Worm (Caenorhabditis elegans) whole organism, L4 larva: ENCODE measurements around the gene gipc-1.

Source experiments
- egl-43 ChIP-seq: fragments of 200-800 bp; sonication (Bioruptor generic); IDR thresholded peaks from 2 replicates; pipeline ENCODE4 v1.3.6; 2022; ENCODE audit warnings: missing genetic modification reagents, missing genetic modification characterization, missing compliant biosample characterization
- fkh-10 ChIP-seq: fragments of 150-350 bp; optimal IDR thresholded peaks from 2 replicates; lab custom pipeline; 2014; ENCODE audit warnings: missing biosample characterization, missing genetic modification reagents, missing genetic modification characterization
- snpc-4 ChIP-seq: fragments of 150-350 bp; optimal IDR thresholded peaks from 2 replicates; lab custom pipeline; 2014; ENCODE audit warnings: missing biosample characterization, missing genetic modification characterization
- unc-39 ChIP-seq: sonication (generic microtip); optimal IDR thresholded peaks from 2 replicates; lab custom pipeline; 2017; ENCODE audit warnings: missing biosample characterization, missing genetic modification characterization
- zip-11 ChIP-seq: fragments of 200-800 bp; sonication (Bioruptor generic); IDR thresholded peaks from 2 replicates; pipeline ENCODE4 v1.3.6; 2022; ENCODE audit warnings: missing genetic modification characterization, missing compliant biosample characterization

DNA sequence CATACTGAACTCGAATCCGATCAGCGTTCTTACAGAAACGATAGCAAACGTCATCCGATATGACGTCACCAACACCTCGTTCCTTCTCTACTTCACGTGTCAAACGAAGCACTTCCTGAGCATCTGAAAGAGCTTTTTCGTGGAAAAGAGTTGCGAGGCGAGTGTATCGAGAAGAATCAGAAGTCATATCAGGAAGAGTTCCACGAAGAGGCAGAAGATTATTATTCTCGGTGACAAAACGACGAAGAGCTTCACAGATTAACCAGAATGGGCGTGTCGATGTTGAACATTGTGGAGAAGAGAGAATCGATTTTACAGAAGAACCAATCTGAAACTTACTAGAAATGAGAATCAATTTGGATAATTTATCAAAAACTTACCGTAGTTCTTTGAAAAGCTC lies 48.3 kb downstream of the gipc-1 start:
- TF ChIP-seq egl-43 (GFP tag; lab: Robert Waterston, UW): no peak
- no peak for TF ChIP-seq fkh-10 (GFP tag; lab: Kevin White, UChicago)
- no peak for TF ChIP-seq unc-39
- no peak for TF ChIP-seq zip-11 (GFP tag; lab: Robert Waterston, UW)
- no peak for TF ChIP-seq snpc-4 (tag; lab: Kevin White, UChicago)
